Fruit fly (Drosophila melanogaster) whole organism, prepupa: Measurements from ENCODE around the gene CG7202.

Source experiments
- CG10669 ChIP-seq: fragments of 200-800 bp; sonication (Bioruptor generic); optimal IDR thresholded peaks from 3 replicates; lab custom pipeline; 2018; ENCODE audit warnings: missing biosample characterization, mild to moderate bottlenecking, missing genetic modification characterization, moderate library complexity
- CG11294 ChIP-seq: fragments of 200-800 bp; sonication (Bioruptor generic); IDR thresholded peaks from 2 replicates; pipeline ENCODE4 v1.3.6; 2022; ENCODE audit warnings: missing biosample characterization, missing genetic modification characterization
- CG11902 ChIP-seq: fragments of 200-800 bp; sonication (Bioruptor generic); optimal IDR thresholded peaks from 3 replicates; lab custom pipeline; 2016; ENCODE audit warnings: missing biosample characterization, missing genetic modification characterization
- CG15336 ChIP-seq: fragments of 200-800 bp; sonication (Bioruptor generic); IDR thresholded peaks from 2 replicates; pipeline ENCODE4 v1.3.6; 2022; ENCODE audit warnings: missing biosample characterization, missing genetic modification characterization
- CG16779 ChIP-seq: fragments of 200-800 bp; sonication (Bioruptor generic); optimal IDR thresholded peaks from 3 replicates; lab custom pipeline; 2017; ENCODE audit warnings: missing biosample characterization, mild to moderate bottlenecking, missing genetic modification characterization
- CG3032 ChIP-seq: fragments of 200-800 bp; optimal IDR thresholded peaks from 2 replicates; lab custom pipeline; 2019; ENCODE audit warnings: missing biosample characterization, mild to moderate bottlenecking, missing genetic modification characterization, moderate library complexity
- CG31627 ChIP-seq: fragments of 200-800 bp; sonication (Bioruptor generic); optimal IDR thresholded peaks from 3 replicates; lab custom pipeline; 2016; ENCODE audit warnings: missing biosample characterization, missing genetic modification characterization
- CG34406 ChIP-seq: fragments of 200-800 bp; sonication (Bioruptor generic); optimal IDR thresholded peaks from 3 replicates; lab custom pipeline; 2016; ENCODE audit warnings: missing biosample characterization, missing genetic modification characterization
- CG3919 ChIP-seq: fragments of 200-800 bp; sonication (Bioruptor generic); optimal IDR thresholded peaks from 3 replicates; lab custom pipeline; 2016; ENCODE audit warnings: missing biosample characterization, missing genetic modification characterization
- CG6276 ChIP-seq: fragments of 200-800 bp; sonication (Bioruptor generic); optimal IDR thresholded peaks from 2 replicates; lab custom pipeline; 2017; ENCODE audit warnings: missing biosample characterization, mild to moderate bottlenecking, missing genetic modification characterization
- CG6808 ChIP-seq: fragments of 200-800 bp; sonication (Bioruptor generic); optimal IDR thresholded peaks from 3 replicates; lab custom pipeline; 2017; ENCODE audit warnings: missing biosample characterization, missing genetic modification characterization, mild to moderate bottlenecking, moderate library complexity, missing genetic modification reagents
- CG6854 ChIP-seq: fragments of 200-800 bp; sonication (Bioruptor generic); optimal IDR thresholded peaks from 2 replicates; lab custom pipeline; 2017; ENCODE audit warnings: missing biosample characterization, mild to moderate bottlenecking, missing genetic modification characterization
- CG7368 ChIP-seq: fragments of 200-800 bp; sonication (Bioruptor generic); optimal IDR thresholded peaks from 3 replicates; lab custom pipeline; 2016; ENCODE audit warnings: missing biosample characterization, missing genetic modification characterization
- CG8319 ChIP-seq: fragments of 200-800 bp; sonication (Bioruptor generic); optimal IDR thresholded peaks from 3 replicates; lab custom pipeline; 2016; ENCODE audit warnings: missing biosample characterization, missing genetic modification characterization
- CG9139 ChIP-seq: fragments of 200-800 bp; sonication (Bioruptor generic); optimal IDR thresholded peaks from 3 replicates; lab custom pipeline; 2017; ENCODE audit warnings: missing biosample characterization, mild to moderate bottlenecking, missing genetic modification characterization
- Eip78C ChIP-seq: fragments of 200-800 bp; sonication (Bioruptor generic); peaks from one replicate; lab custom pipeline; 2016; ENCODE audit warnings: missing biosample characterization, missing genetic modification characterization
- Eip93F ChIP-seq: fragments of 200-800 bp; sonication (Bioruptor generic); optimal IDR thresholded peaks from 2 replicates; lab custom pipeline; 2016; ENCODE audit warnings: missing biosample characterization, mild to moderate bottlenecking, missing genetic modification characterization
- Ets21C ChIP-seq: fragments of 200-800 bp; sonication (Bioruptor generic); optimal IDR thresholded peaks from 3 replicates; lab custom pipeline; 2016; ENCODE audit warnings: missing biosample characterization, missing genetic modification characterization
- Ets96B ChIP-seq: fragments of 200-800 bp; optimal IDR thresholded peaks from 2 replicates; lab custom pipeline; 2019; ENCODE audit warnings: missing biosample characterization, mild to moderate bottlenecking, missing genetic modification characterization, moderate library complexity
- Hr39 ChIP-seq: fragments of 200-800 bp; sonication (Bioruptor generic); optimal IDR thresholded peaks from 2 replicates; lab custom pipeline; 2016; ENCODE audit warnings: missing biosample characterization, missing genetic modification characterization
- Hr4 ChIP-seq: fragments of 200-800 bp; sonication (Bioruptor generic); optimal IDR thresholded peaks from 3 replicates; lab custom pipeline; 2016; ENCODE audit warnings: missing biosample characterization, missing genetic modification characterization
- Lpt ChIP-seq: fragments of 200-800 bp; sonication (Bioruptor generic); optimal IDR thresholded peaks from 3 replicates; lab custom pipeline; 2016; ENCODE audit warnings: missing biosample characterization, missing genetic modification characterization
- OdsH ChIP-seq: fragments of 200-800 bp; sonication (Bioruptor generic); optimal IDR thresholded peaks from 3 replicates; lab custom pipeline; 2016; ENCODE audit warnings: missing biosample characterization, missing genetic modification characterization
- Smox ChIP-seq: fragments of 200-800 bp; sonication (Bioruptor generic); optimal IDR thresholded peaks from 3 replicates; lab custom pipeline; 2016; ENCODE audit warnings: missing biosample characterization, missing genetic modification characterization
- Sox102F ChIP-seq: fragments of 200-800 bp; sonication (Bioruptor generic); optimal IDR thresholded peaks from 2 replicates; lab custom pipeline; 2016; ENCODE audit warnings: missing biosample characterization, mild to moderate bottlenecking, missing genetic modification characterization
- Sox14 ChIP-seq: fragments of 200-800 bp; sonication (Bioruptor generic); optimal IDR thresholded peaks from 3 replicates; lab custom pipeline; 2016; ENCODE audit warnings: missing biosample characterization, missing genetic modification characterization
- achi ChIP-seq: fragments of 200-800 bp; sonication (Bioruptor generic); optimal IDR thresholded peaks from 3 replicates; lab custom pipeline; 2016; ENCODE audit warnings: missing biosample characterization, missing genetic modification characterization
- cyc ChIP-seq: fragments of 200-800 bp; sonication (Bioruptor generic); optimal IDR thresholded peaks from 3 replicates; lab custom pipeline; 2016; ENCODE audit warnings: missing biosample characterization, missing genetic modification characterization
- dac ChIP-seq: fragments of 200-800 bp; sonication (Bioruptor generic); optimal IDR thresholded peaks from 2 replicates; lab custom pipeline; 2017; ENCODE audit warnings: missing biosample characterization, mild to moderate bottlenecking, missing genetic modification characterization
- dsx ChIP-seq: fragments of 200-800 bp; optimal IDR thresholded peaks from 3 replicates; lab custom pipeline; 2019; ENCODE audit warnings: missing biosample characterization, mild to moderate bottlenecking, missing genetic modification characterization, moderate library complexity; ENCODE audit not compliant: poor library complexity, severe bottlenecking
- eg ChIP-seq: fragments of 200-800 bp; sonication (Bioruptor generic); IDR thresholded peaks from 3 replicates; pipeline ENCODE4 v1.3.6; 2022; ENCODE audit warnings: missing biosample characterization, missing genetic modification characterization
- fd85E ChIP-seq: fragments of 200-800 bp; sonication (Bioruptor generic); optimal IDR thresholded peaks from 3 replicates; lab custom pipeline; 2016; ENCODE audit warnings: missing biosample characterization, missing genetic modification characterization
- fkh ChIP-seq: fragments of 200-800 bp; sonication (Bioruptor generic); optimal IDR thresholded peaks from 3 replicates; lab custom pipeline; 2017; ENCODE audit warnings: missing biosample characterization, mild to moderate bottlenecking, missing genetic modification characterization, moderate library complexity
- net ChIP-seq: fragments of 200-800 bp; sonication (Bioruptor generic); optimal IDR thresholded peaks from 3 replicates; lab custom pipeline; 2016; ENCODE audit warnings: missing biosample characterization, missing genetic modification characterization
- spab ChIP-seq: fragments of 200-800 bp; sonication (Bioruptor generic); optimal IDR thresholded peaks from 2 replicates; lab custom pipeline; 2017; ENCODE audit warnings: missing biosample characterization, mild to moderate bottlenecking, missing genetic modification characterization, missing genetic modification reagents
- ss ChIP-seq, 2 experiments: fragments of 200-800 bp; sonication (Bioruptor generic); optimal IDR thresholded peaks; 2 replicates in 1 of 2; 3 replicates in 1 of 2; lab custom pipeline; 2017 to 2018; ENCODE audit warnings: mild to moderate bottlenecking in 2 of 2, missing biosample characterization in 2 of 2, missing genetic modification characterization in 2 of 2, moderate library complexity in 1 of 2
- svp ChIP-seq: fragments of 200-800 bp; sonication (Bioruptor generic); peaks from one replicate; lab custom pipeline; 2016; ENCODE audit warnings: missing biosample characterization, missing genetic modification characterization
- topi ChIP-seq: fragments of 200-800 bp; sonication (Bioruptor generic); optimal IDR thresholded peaks from 3 replicates; lab custom pipeline; 2016; ENCODE audit warnings: missing biosample characterization, missing genetic modification characterization
- vri ChIP-seq: fragments of 200-800 bp; sonication (Bioruptor generic); optimal IDR thresholded peaks from 3 replicates; lab custom pipeline; 2016; ENCODE audit warnings: missing biosample characterization, mild to moderate bottlenecking, missing genetic modification characterization

Gene CG7202

dm6 chr3L:21524071-21524889, 31.7 kb upstream of the CG7202 start (continued):
- TF ChIP-seq CG3919 (no peak), CG11902 (no peak), CG7368 (GFP tag; lab: Kevin White, UChicago) (no peak), CG3032 (tag; lab: Kevin White, UChicago) (peak; percentile 31), vri (GFP tag; lab: Kevin White, UChicago) (no peak)

DNA sequence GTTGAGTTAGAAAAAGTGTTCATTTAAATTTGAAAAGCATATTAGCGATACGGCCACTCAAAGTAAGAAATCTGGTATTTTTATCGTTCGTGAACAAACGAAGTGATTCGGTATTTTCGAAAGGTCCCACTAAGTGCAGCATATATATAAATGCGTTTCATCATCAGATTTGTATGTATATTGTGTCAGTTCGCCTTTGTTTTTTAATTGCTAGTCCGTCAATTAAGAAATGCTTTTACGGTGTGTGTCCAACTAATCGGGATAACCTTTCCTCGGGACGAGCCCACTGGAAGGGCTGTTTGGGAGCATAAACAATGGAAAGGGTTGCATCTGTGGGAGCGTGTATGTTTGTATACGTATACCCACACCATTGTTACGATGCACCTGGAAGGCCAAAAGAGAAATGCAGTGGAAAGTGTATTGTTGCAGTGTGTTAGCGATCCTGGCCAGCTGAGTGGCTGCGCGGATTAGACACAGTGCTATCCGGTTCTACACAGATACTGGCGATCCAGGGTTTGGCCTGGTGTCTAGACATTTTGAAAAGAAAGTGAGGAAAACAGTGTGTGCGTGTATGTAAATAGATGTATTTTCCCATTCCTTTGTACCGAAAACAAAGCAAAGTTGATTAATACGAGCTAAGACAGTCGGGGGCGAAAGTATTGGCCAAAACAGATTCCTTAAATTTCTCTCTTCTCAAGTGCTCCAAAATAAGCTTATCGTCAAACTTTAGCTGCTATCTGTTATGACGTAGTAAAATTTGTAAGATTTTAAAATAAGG, 30.7 kb upstream of the CG7202 start, which contains the start of gene CG7611:
CG7611 (plus strand) TSS at position 128 of the 778 bp plus-strand sequence.
- TF ChIP-seq Hr4 (GFP tag; lab: Kevin White, UChicago) (no peak), Eip78C (GFP tag; lab: Kevin White, UChicago) (peak; percentile 54), dsx (GFP tag; lab: Kevin White, UChicago) (peak; percentile 50), Sox14 (GFP tag; lab: Kevin White, UChicago) (peak; percentile 59), Sox102F (GFP tag; lab: Kevin White, UChicago) (no peak), CG9139 (GFP tag; lab: Kevin White, UChicago) (no peak), vri (GFP tag; lab: Kevin White, UChicago) (peak; percentile 35), svp (GFP tag; lab: Kevin White, UChicago) (peak; percentile 79), ss (GFP tag; optimal IDR thresholded peaks at IDR 0.05; lab: Kevin White, UChicago) (peak in 1 of 2 experiments; percentile 39), fd85E (GFP tag; lab: Kevin White, UChicago) (no peak), CG6854 (GFP tag; lab: Kevin White, UChicago) (peak; percentile 54), Smox (GFP tag; lab: Kevin White, UChicago) (no peak)
- TF ChIP-seq, all 60 proteins: peak for 7

DNA sequence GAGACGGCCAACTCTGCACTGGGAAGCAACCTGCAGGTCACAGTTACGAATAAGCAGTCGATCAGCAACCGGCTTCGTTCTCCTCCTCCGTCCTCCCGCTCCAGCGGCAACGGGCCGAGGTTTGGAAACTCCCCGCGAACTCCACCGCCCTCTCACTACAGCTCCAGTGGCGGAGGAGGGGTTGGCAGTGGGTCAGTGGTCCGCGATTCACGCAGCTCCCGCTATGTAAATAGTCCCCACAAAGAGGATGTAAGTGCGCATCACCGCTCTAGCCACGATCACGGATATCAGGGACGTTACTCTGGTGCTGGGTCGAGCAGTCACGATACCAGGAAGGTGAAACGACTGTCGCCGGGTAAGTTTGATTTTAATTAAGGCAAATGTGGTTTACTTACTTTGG, 25.8 kb upstream of the CG7202 start:
- TF ChIP-seq Ets96B (tag; lab: Kevin White, UChicago) (no peak), Lpt (no peak)
- TF ChIP-seq, all 60 proteins: peak for 0

DNA sequence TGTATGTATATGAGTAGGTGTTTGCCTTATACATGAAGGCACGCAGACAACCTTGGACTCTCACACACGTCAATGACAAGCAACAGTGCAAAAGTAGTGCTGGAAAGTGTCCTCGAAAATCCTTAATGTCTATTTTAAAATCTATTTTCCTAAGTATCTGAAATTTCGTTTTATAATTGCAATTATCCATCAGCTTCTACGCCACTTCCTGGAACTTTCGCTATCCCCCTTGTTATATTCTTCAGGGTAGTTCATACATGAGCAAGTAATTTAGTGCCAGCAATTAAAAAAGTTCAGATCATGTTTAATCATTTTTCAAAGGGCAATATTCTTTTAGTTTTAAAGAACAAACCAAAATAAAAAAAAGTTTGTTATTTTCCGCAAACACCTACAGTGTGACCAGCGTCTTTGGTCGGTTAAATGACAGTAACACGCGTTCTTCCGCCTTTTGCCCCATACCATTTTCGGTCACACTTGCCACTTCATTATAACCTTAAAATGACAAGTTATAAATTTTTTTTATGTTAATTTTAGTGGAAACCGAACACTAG, 24.2 kb upstream of the CG7202 start:
- TF ChIP-seq CG11294 (no peak), Sox14 (GFP tag; lab: Kevin White, UChicago) (peak; percentile 55), CG10669 (GFP tag; lab: Kevin White, UChicago) (peak; percentile 5), fd85E (GFP tag; lab: Kevin White, UChicago) (no peak), Ets21C (GFP tag; lab: Kevin White, UChicago) (peak; percentile 12), ss (GFP tag; optimal IDR thresholded peaks at IDR 0.05; lab: Kevin White, UChicago) (peak in 1 of 2 experiments; percentile 43), CG6276 (GFP tag; lab: Kevin White, UChicago) (no peak), CG34406 (GFP tag; lab: Kevin White, UChicago) (no peak), topi (GFP tag; lab: Kevin White, UChicago) (peak; percentile 52), CG31627 (GFP tag; lab: Kevin White, UChicago) (peak; percentile 42), cyc (GFP tag; lab: Kevin White, UChicago) (peak; percentile 39), Eip93F (GFP tag; lab: Kevin White, UChicago) (peak; percentile 43), CG3919 (peak; percentile 32), spab (no peak), fkh (GFP tag; lab: Kevin White, UChicago) (peak; percentile 6), CG15336 (GFP tag; lab: Robert Waterston, UW) (no peak), Ets96B (tag; lab: Kevin White, UChicago) (peak; percentile 8), Hr4 (GFP tag; lab: Kevin White, UChicago) (peak; percentile 60), Sox102F (GFP tag; lab: Kevin White, UChicago) (peak; percentile 56), CG16779 (tag; lab: Kevin White, UChicago) (no peak), dac (no peak), Lpt (peak; percentile 44), CG3032 (tag; lab: Kevin White, UChicago) (peak; percentile 19), OdsH (GFP tag; lab: Kevin White, UChicago) (peak; percentile 49), CG6808 (GFP tag; lab: Kevin White, UChicago) (peak; percentile 7), Hr39 (GFP tag; lab: Kevin White, UChicago) (peak; percentile 54), CG7368 (GFP tag; lab: Kevin White, UChicago) (peak; percentile 36), CG8319 (GFP tag; lab: Kevin White, UChicago) (peak; percentile 18), eg (no peak), vri (GFP tag; lab: Kevin White, UChicago) (no peak), achi (GFP tag; lab: Kevin White, UChicago) (peak; percentile 73), net (GFP tag; lab: Kevin White, UChicago) (peak; percentile 25)
